Fruit fly (Drosophila melanogaster): ENCODE results near the gene CG32225.

DNA sequence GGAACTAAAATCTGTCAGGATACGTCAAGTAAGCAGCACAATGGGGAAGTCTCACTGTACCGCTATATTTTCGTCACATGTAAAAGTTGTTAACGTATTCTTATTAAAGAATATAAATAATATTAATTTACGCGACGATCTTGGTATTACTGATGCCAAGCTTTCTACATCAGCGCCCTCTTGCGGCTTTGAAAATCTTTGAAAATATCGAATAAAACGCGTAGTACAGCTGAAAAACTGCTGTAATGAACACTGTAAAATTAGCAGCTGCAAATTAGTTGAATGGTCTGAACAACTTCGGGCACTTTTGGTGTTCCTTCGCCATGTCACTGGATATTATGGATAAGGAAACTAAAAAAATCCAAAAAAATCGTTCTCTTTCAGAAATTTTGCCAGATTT is 14.0 kb upstream of the CG32225 start:
- TF ChIP-seq Sin3A (optimal IDR thresholded peaks at IDR 0.05) (no peak), Myc (optimal IDR thresholded peaks at IDR 0.05) (no peak), ttk (optimal IDR thresholded peaks at IDR 0.05) (no peak), psq (optimal IDR thresholded peaks at IDR 0.05) (no peak)
